Worm (Caenorhabditis elegans): ENCODE results near the gene F53B7.4.
A peak's percentile ranks its signal among the peaks of the same experiment; 100 is the strongest.

F53B7.4 gene

ce11 chrV:10966874-10967273 lies 35.5 kb downstream of the F53B7.4 start:
- TF ChIP-seq sem-2 (GFP tag; optimal IDR thresholded peaks at IDR 0.05) (no peak), lsy-2 (tag; optimal IDR thresholded peaks at IDR 0.05) (no peak), nhr-237 (tag; optimal IDR thresholded peaks at IDR 0.05) (no peak), sptf-1 (tag; optimal IDR thresholded peaks at IDR 0.05) (no peak)

- TF ChIP-seq elt-3 (tag; optimal IDR thresholded peaks at IDR 0.05) (peak; percentile 62), cnd-1 (tag; optimal IDR thresholded peaks at IDR 0.05) (peak; percentile 47), blmp-1 (tag; optimal IDR thresholded peaks at IDR 0.05) (no peak), mep-1 (tag; optimal IDR thresholded peaks at IDR 0.05) (peak; percentile 98), drap-1 (GFP tag; optimal IDR thresholded peaks at IDR 0.05) (peak; percentile 39), nhr-237 (tag; optimal IDR thresholded peaks at IDR 0.05) (peak; percentile 94), hlh-1 (tag; optimal IDR thresholded peaks at IDR 0.05) (peak; percentile 81), unc-62 (GFP tag; optimal IDR thresholded peaks at IDR 0.05) (no peak), pha-4 (tag; optimal IDR thresholded peaks at IDR 0.05) (peak; percentile 97), M03D4.4 (tag; optimal IDR thresholded peaks at IDR 0.05) (peak; percentile 53), lin-13 (tag; optimal IDR thresholded peaks at IDR 0.05) (peak; percentile 96), ham-2 (GFP tag; optimal IDR thresholded peaks at IDR 0.05) (peak; percentile 20), unc-39 (tag; optimal IDR thresholded peaks at IDR 0.05) (no peak), unc-120 (tag; optimal IDR thresholded peaks at IDR 0.05; ENCODE audit: poor library complexity, severe bottlenecking) (peak; percentile 23)
These were observed 36.8 kb downstream of the F53B7.4 start, which contains the start of the genes ctf-4 and eef-1G for ce11 chrV:10965501-10965900. Gene ctf-4 (minus strand): TSS chrV:10965539. Gene eef-1G (plus strand): TSS chrV:10965719.

- TF ChIP-seq mls-2 (tag; optimal IDR thresholded peaks at IDR 0.05) (peak; percentile 24), unc-120 (tag; optimal IDR thresholded peaks at IDR 0.05; ENCODE audit: poor library complexity, severe bottlenecking) (peak; percentile 88), nhr-2 (tag; optimal IDR thresholded peaks at IDR 0.05) (no peak), drap-1 (GFP tag; optimal IDR thresholded peaks at IDR 0.05) (peak; percentile 43), sptf-1 (tag; optimal IDR thresholded peaks at IDR 0.05) (peak; percentile 26), ces-1 (GFP tag; optimal IDR thresholded peaks at IDR 0.05) (peak; percentile 80), ztf-11 (tag; optimal IDR thresholded peaks at IDR 0.05) (no peak)
These were observed 40.9 kb downstream of the F53B7.4 start for ce11 chrV:10961448-10961870.

DNA sequence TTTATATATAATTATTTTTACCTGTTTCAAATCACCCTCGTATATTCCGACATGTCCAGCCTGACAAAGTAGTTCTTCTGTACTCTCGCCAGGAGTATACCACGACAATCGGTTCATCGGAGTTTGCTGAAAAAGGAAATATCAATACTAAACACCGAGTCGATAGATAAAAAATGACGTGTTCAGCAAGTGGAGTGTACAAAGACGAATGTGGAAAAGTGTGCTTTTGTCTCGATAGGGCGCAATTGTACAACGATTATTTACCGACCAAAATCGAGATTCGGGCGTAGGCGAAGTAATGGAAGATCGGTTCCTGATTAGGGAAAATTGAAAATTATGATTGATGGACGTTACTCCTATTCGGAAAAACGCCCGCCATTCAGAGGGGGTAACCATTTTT lies 41.8 kb downstream of the F53B7.4 start, which contains the start of gene vps-36:
TSS of gene vps-36 (minus strand) at position 126 of the 400 bp plus-strand sequence.
- no peak for TF ChIP-seq bed-3 (GFP tag; optimal IDR thresholded peaks at IDR 0.05)
- no peak for TF ChIP-seq drap-1 (GFP tag; optimal IDR thresholded peaks at IDR 0.05)
- no peak for TF ChIP-seq sem-2 (GFP tag; optimal IDR thresholded peaks at IDR 0.05)
- TF ChIP-seq unc-62 (GFP tag; optimal IDR thresholded peaks at IDR 0.05): no peak
- no peak for TF ChIP-seq lsy-2 (tag; optimal IDR thresholded peaks at IDR 0.05)
- no peak for TF ChIP-seq nhr-2 (tag; optimal IDR thresholded peaks at IDR 0.05)
- TF ChIP-seq snpc-4 (tag; optimal IDR thresholded peaks at IDR 0.05): no peak
- TF ChIP-seq ham-2 (GFP tag; optimal IDR thresholded peaks at IDR 0.05): no peak
- TF ChIP-seq lin-13 (tag; optimal IDR thresholded peaks at IDR 0.05): no peak
- TF ChIP-seq ceh-43 (GFP tag; optimal IDR thresholded peaks at IDR 0.05): no peak
- TF ChIP-seq nhr-237 (tag; optimal IDR thresholded peaks at IDR 0.05): no peak
- TF ChIP-seq ces-1 (GFP tag; optimal IDR thresholded peaks at IDR 0.05): no peak
- no peak for TF ChIP-seq M03D4.4 (tag; optimal IDR thresholded peaks at IDR 0.05)
- no peak for TF ChIP-seq lin-32 (GFP tag; optimal IDR thresholded peaks at IDR 0.05)

ce11 chrV:10958322-10958900 lies 43.9 kb downstream of the F53B7.4 start, which contains the start of gene pigt-1:
Gene pigt-1 (minus strand): TSS chrV:10958821.
- no peak for TF ChIP-seq nhr-76 (tag; optimal IDR thresholded peaks at IDR 0.05)
- TF ChIP-seq lin-32 (GFP tag; optimal IDR thresholded peaks at IDR 0.05): no peak
- no peak for TF ChIP-seq drap-1 (GFP tag; optimal IDR thresholded peaks at IDR 0.05)
- TF ChIP-seq nhr-2 (tag; optimal IDR thresholded peaks at IDR 0.05): no peak
- TF ChIP-seq cnd-1 (tag; optimal IDR thresholded peaks at IDR 0.05): no peak
- no peak for TF ChIP-seq nhr-237 (tag; optimal IDR thresholded peaks at IDR 0.05)
- TF ChIP-seq unc-62 (GFP tag; optimal IDR thresholded peaks at IDR 0.05): no peak
- no peak for TF ChIP-seq hlh-1 (tag; optimal IDR thresholded peaks at IDR 0.05)
- no peak for TF ChIP-seq zip-8 (tag; optimal IDR thresholded peaks at IDR 0.05)
- no peak for TF ChIP-seq sem-2 (GFP tag; optimal IDR thresholded peaks at IDR 0.05)
- no peak for TF ChIP-seq lsy-2 (tag; optimal IDR thresholded peaks at IDR 0.05)
- TF ChIP-seq ces-1 (GFP tag; optimal IDR thresholded peaks at IDR 0.05): no peak
- no peak for TF ChIP-seq elt-3 (tag; optimal IDR thresholded peaks at IDR 0.05)
- no peak for TF ChIP-seq nhr-12 (tag; optimal IDR thresholded peaks at IDR 0.05)
